Fruit fly (Drosophila melanogaster): ENCODE measurements around the gene Cyp310a1.

DNA sequence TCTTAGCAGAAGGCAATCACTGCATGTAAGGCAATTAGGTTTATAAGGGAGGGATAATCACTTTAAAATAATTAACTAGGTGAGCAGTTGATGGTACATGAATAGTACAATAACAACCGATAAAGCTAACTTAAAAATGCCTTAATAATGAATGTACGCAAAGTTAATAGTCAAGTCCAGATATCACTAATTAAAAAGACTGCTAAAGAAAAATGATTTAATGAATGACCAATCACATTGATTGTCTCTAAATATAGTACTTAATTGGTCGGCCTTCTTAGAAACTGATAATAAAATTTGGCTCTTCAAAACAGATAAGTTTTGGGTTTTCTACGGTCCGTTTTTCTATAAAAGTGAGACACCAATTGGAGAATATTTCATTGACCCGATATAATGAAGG, 47.3 kb downstream of the Cyp310a1 start, which contains the start of gene CG31789:
- TF ChIP-seq cnc (optimal IDR thresholded peaks at IDR 0.05) (no peak), Crg-1 (GFP tag; optimal IDR thresholded peaks at IDR 0.05) (no peak), Hr96 (GFP tag; optimal IDR thresholded peaks at IDR 0.05) (no peak), cic (GFP tag; optimal IDR thresholded peaks at IDR 0.05) (no peak), Clk (GFP tag; optimal IDR thresholded peaks at IDR 0.05) (no peak), pad (GFP tag; optimal IDR thresholded peaks at IDR 0.05) (no peak), ovo (GFP tag; optimal IDR thresholded peaks at IDR 0.05) (no peak)

All from whole organism, adult.